Fruit fly (Drosophila melanogaster): ENCODE data around the gene Tango6.
A peak's percentile ranks its signal among the peaks of the same experiment; 100 is the strongest.

Gene Tango6

dm6 chr2L:18948065-18948723 is 20.6 kb upstream of the Tango6 start (continued):
- TF ChIP-seq HmgD (GFP tag; optimal IDR thresholded peaks at IDR 0.05): no peak
- TF ChIP-seq hth (optimal IDR thresholded peaks at IDR 0.05): no peak
- TF ChIP-seq ash1 (GFP tag; optimal IDR thresholded peaks at IDR 0.05): no peak
- peak; percentile 50; the same call in 2 of the 3 replicates for TF ChIP-seq B-H1 (GFP tag; IDR thresholded peaks at IDR 0.05)
- TF ChIP-seq CG13123 (GFP tag; optimal IDR thresholded peaks at IDR 0.05): no peak
- TF ChIP-seq tll (GFP tag; optimal IDR thresholded peaks at IDR 0.05): no peak
- TF ChIP-seq Elba2 (GFP tag; optimal IDR thresholded peaks at IDR 0.05): no peak
- no peak for TF ChIP-seq GATAe (GFP tag; conservative IDR thresholded peaks at IDR 0.05)
- TF ChIP-seq zen (tag; optimal IDR thresholded peaks at IDR 0.05): no peak
- no peak for TF ChIP-seq YL-1 (GFP tag; optimal IDR thresholded peaks at IDR 0.05)
- no peak for TF ChIP-seq da (GFP tag; optimal IDR thresholded peaks at IDR 0.05)
- TF ChIP-seq Oli (tag; optimal IDR thresholded peaks at IDR 0.05): peak; percentile 86
- TF ChIP-seq inv (GFP tag; IDR thresholded peaks at IDR 0.05; ENCODE audit: partially characterized antibody): no peak
- TF ChIP-seq Hr51 (GFP tag; optimal IDR thresholded peaks at IDR 0.05): peak in 1 of 2 experiments; percentile 46
- TF ChIP-seq vnd (GFP tag; IDR thresholded peaks at IDR 0.05; ENCODE audit: partially characterized antibody): no peak
- no peak for TF ChIP-seq ftz-f1 (GFP tag; optimal IDR thresholded peaks at IDR 0.05)
- peak; percentile 25 for TF ChIP-seq chn (GFP tag; optimal IDR thresholded peaks at IDR 0.05)
- TF ChIP-seq CG17359 (tag; optimal IDR thresholded peaks at IDR 0.05): peak; percentile 72
- no peak for TF ChIP-seq lbe (GFP tag; optimal IDR thresholded peaks at IDR 0.05)
- TF ChIP-seq dysf (GFP tag; IDR thresholded peaks at IDR 0.05): peak; percentile 50; the same call in 1 of the 3 replicates
- peak; percentile 74 for TF ChIP-seq CG6689 (GFP tag; IDR thresholded peaks at IDR 0.05)
- peak; percentile 25 for TF ChIP-seq tin (GFP tag; optimal IDR thresholded peaks at IDR 0.05)
- peak; percentile 44 for TF ChIP-seq NC2β (GFP tag; optimal IDR thresholded peaks at IDR 0.05)
- TF ChIP-seq CG15601 (tag; optimal IDR thresholded peaks at IDR 0.05): peak; percentile 85
- peak; percentile 36 for TF ChIP-seq Mes4 (GFP tag; optimal IDR thresholded peaks at IDR 0.05)
- TF ChIP-seq amos (GFP tag; IDR thresholded peaks at IDR 0.05; ENCODE audit: partially characterized antibody): no peak
- no peak for TF ChIP-seq cad (GFP tag; optimal IDR thresholded peaks at IDR 0.05)
- TF ChIP-seq row (GFP tag; IDR thresholded peaks at IDR 0.05): peak; percentile 80
- peak; percentile 57 for TF ChIP-seq sisA (GFP tag; IDR thresholded peaks at IDR 0.05)
- TF ChIP-seq CG7987 (GFP tag; optimal IDR thresholded peaks at IDR 0.05): peak; percentile 10
- peak; percentile 25 for TF ChIP-seq cato (GFP tag; optimal IDR thresholded peaks at IDR 0.05; ENCODE audit: borderline replicate concordance)
- TF ChIP-seq twi (tag; optimal IDR thresholded peaks at IDR 0.05): peak; percentile 36
- no peak for TF ChIP-seq Myb (GFP tag; optimal IDR thresholded peaks at IDR 0.05)
- peak; percentile 63 for TF ChIP-seq Dek (tag; optimal IDR thresholded peaks at IDR 0.05)
- TF ChIP-seq CG17385 (GFP tag; optimal IDR thresholded peaks at IDR 0.05): peak; percentile 62
- TF ChIP-seq Opbp (GFP tag; IDR thresholded peaks at IDR 0.05; ENCODE audit: partially characterized antibody): no peak
- TF ChIP-seq Camta (GFP tag; optimal IDR thresholded peaks at IDR 0.05): peak; percentile 46
- TF ChIP-seq fd96Cb (tag; optimal IDR thresholded peaks at IDR 0.05): peak; percentile 78
- TF ChIP-seq lov (optimal IDR thresholded peaks at IDR 0.05): no peak
- TF ChIP-seq lov (GFP tag; IDR thresholded peaks at IDR 0.05): no peak
- no peak for TF ChIP-seq hb (GFP tag; IDR thresholded peaks at IDR 0.05; ENCODE audit: partially characterized antibody)
- TF ChIP-seq CG12155 (GFP tag; optimal IDR thresholded peaks at IDR 0.05): no peak
- peak; percentile 13; the same call in 1 of the 3 replicates for TF ChIP-seq Aef1 (GFP tag; IDR thresholded peaks at IDR 0.05)
- TF ChIP-seq CG3838 (GFP tag; optimal IDR thresholded peaks at IDR 0.05): no peak
- peak; percentile 48 for TF ChIP-seq psq (GFP tag; optimal IDR thresholded peaks at IDR 0.05)
- TF ChIP-seq CG11723 (GFP tag; optimal IDR thresholded peaks at IDR 0.05): peak; percentile 49
- no peak for TF ChIP-seq kni (GFP tag; optimal IDR thresholded peaks at IDR 0.05)
- peak; percentile 61 for TF ChIP-seq CG1233 (GFP tag; optimal IDR thresholded peaks at IDR 0.05)
- TF ChIP-seq hbn (GFP tag; IDR thresholded peaks at IDR 0.05; ENCODE audit: partially characterized antibody): no peak
